Fruit fly (Drosophila melanogaster) Kc167 (cell line): Measurements from ENCODE around the gene klar.

Source experiments
- Sin3A ChIP-seq: fragments of >200 bp; optimal IDR thresholded peaks from 2 replicates; lab custom pipeline; 2018; ENCODE audit warnings: missing external identifiers
- insv ChIP-seq: fragments of >200 bp; optimal IDR thresholded peaks from 3 replicates; lab custom pipeline; 2018; ENCODE audit warnings: missing external identifiers
- psq ChIP-seq: fragments of >200 bp; optimal IDR thresholded peaks from 2 replicates; lab custom pipeline; 2017; ENCODE audit warnings: missing external identifiers

dm6 chr3L:385095-385494, 155.3 kb downstream of the klar start:
- TF ChIP-seq Sin3A (lab: Kevin White, UChicago), result no peak
- no peak for TF ChIP-seq insv (lab: Kevin White, UChicago)
- no peak for TF ChIP-seq psq
